Worm (Caenorhabditis elegans) whole organism, L4 larva: Measurements from ENCODE around the gene twk-36.

Experiments
- D1046.2 ChIP-seq: fragments of 200-800 bp; sonication (Bioruptor generic); IDR thresholded peaks from 2 replicates; pipeline ENCODE4 v1.3.6; 2022; ENCODE audit warnings: missing genetic modification characterization, missing compliant biosample characterization
- Y105C5A.15 ChIP-seq: fragments of 200-800 bp; sonication (Bioruptor generic); IDR thresholded peaks from 2 replicates; pipeline ENCODE4 v1.3.6; 2022; ENCODE audit warnings: missing genetic modification characterization, missing compliant biosample characterization
- aha-1 ChIP-seq: fragments of 150-350 bp; peaks from one replicate; lab custom pipeline; 2014; ENCODE audit warnings: missing biosample characterization, missing genetic modification characterization
- ama-1 ChIP-seq: fragments of 150-350 bp; optimal IDR thresholded peaks from 2 replicates; lab custom pipeline; 2014; ENCODE audit warnings: inconsistent platforms, mixed read lengths
- ceh-20 ChIP-seq: fragments of 200-800 bp; sonication (Bioruptor generic); IDR thresholded peaks from 2 replicates; pipeline ENCODE4 v1.3.6; 2022; ENCODE audit warnings: missing genetic modification reagents, missing genetic modification characterization, missing compliant biosample characterization
- ceh-28 ChIP-seq: fragments of 150-350 bp; optimal IDR thresholded peaks from 2 replicates; lab custom pipeline; 2014; ENCODE audit warnings: missing biosample characterization, missing genetic modification reagents, missing genetic modification characterization
- ceh-32 ChIP-seq: sonication (generic microtip); optimal IDR thresholded peaks from 2 replicates; lab custom pipeline; 2016; ENCODE audit warnings: mild to moderate bottlenecking, missing genetic modification characterization, missing compliant biosample characterization; ENCODE audit not compliant: poor library complexity
- ceh-82 ChIP-seq: sonication (generic microtip); optimal IDR thresholded peaks from 2 replicates; lab custom pipeline; 2017; ENCODE audit warnings: missing biosample characterization, missing genetic modification characterization
- ces-1 ChIP-seq: fragments of 150-350 bp; sonication (generic microtip); optimal IDR thresholded peaks from 4 replicates; lab custom pipeline; 2014; ENCODE audit warnings: missing biosample characterization, missing genetic modification reagents, missing genetic modification characterization
- daf-12 ChIP-seq: fragments of 150-350 bp; optimal IDR thresholded peaks from 2 replicates; lab custom pipeline; 2014; ENCODE audit warnings: missing biosample characterization, missing genetic modification reagents, missing genetic modification characterization
- daf-16 ChIP-seq, 3 experiments: sonication (generic microtip); optimal IDR thresholded peaks; 2 replicates each; lab custom pipeline; 2016 to 2017; ENCODE audit warnings: missing genetic modification characterization in 3 of 3, missing genetic modification reagents in 3 of 3, mild to moderate bottlenecking in 2 of 3, missing compliant biosample characterization in 2 of 3, missing biosample characterization in 1 of 3, moderate library complexity in 1 of 3
- daf-19 ChIP-seq: fragments of 200-800 bp; sonication (Bioruptor generic); conservative IDR thresholded peaks from 2 replicates; pipeline ENCODE4 v1.3.6; 2022; ENCODE audit warnings: missing genetic modification characterization, missing compliant biosample characterization
- dmd-8 ChIP-seq: fragments of 200-800 bp; sonication (Bioruptor generic); IDR thresholded peaks from 2 replicates; pipeline ENCODE4 v1.3.6; 2022; ENCODE audit warnings: missing genetic modification characterization, missing compliant biosample characterization
- dve-1 ChIP-seq: sonication (generic microtip); optimal IDR thresholded peaks from 2 replicates; lab custom pipeline; 2017; ENCODE audit warnings: antibody characterized with exemption, mild to moderate bottlenecking, missing genetic modification characterization, missing compliant biosample characterization; ENCODE audit not compliant: insufficient read depth
- egl-27 ChIP-seq: sonication (generic microtip); optimal IDR thresholded peaks from 3 replicates; lab custom pipeline; 2017; ENCODE audit warnings: missing biosample characterization, missing genetic modification reagents, missing genetic modification characterization
- gei-8 ChIP-seq: fragments of 200-800 bp; sonication (Bioruptor generic); optimal IDR thresholded peaks from 2 replicates; lab custom pipeline; 2018; ENCODE audit warnings: mild to moderate bottlenecking, missing genetic modification characterization, missing compliant biosample characterization
- hlh-11 ChIP-seq: fragments of 200-800 bp; sonication (Bioruptor generic); optimal IDR thresholded peaks from 2 replicates; lab custom pipeline; 2018; ENCODE audit warnings: mild to moderate bottlenecking, missing genetic modification characterization, missing compliant biosample characterization
- hmg-1.1 ChIP-seq: fragments of 200-800 bp; sonication (Bioruptor generic); IDR thresholded peaks from 2 replicates; pipeline ENCODE4 v1.3.6; 2022; ENCODE audit warnings: missing genetic modification reagents, missing genetic modification characterization, missing compliant biosample characterization
- lim-7 ChIP-seq: fragments of 200-800 bp; sonication (Bioruptor generic); IDR thresholded peaks from 2 replicates; pipeline ENCODE4 v1.3.6; 2022; ENCODE audit warnings: missing genetic modification characterization, missing compliant biosample characterization
- lin-38 ChIP-seq: fragments of 200-800 bp; sonication (Bioruptor generic); IDR thresholded peaks from 2 replicates; pipeline ENCODE4 v1.3.6; 2022; ENCODE audit warnings: missing genetic modification reagents, missing genetic modification characterization, missing compliant biosample characterization
- lin-39 ChIP-seq: fragments of 150-350 bp; optimal IDR thresholded peaks from 2 replicates; lab custom pipeline; 2014; ENCODE audit warnings: missing biosample characterization, missing genetic modification reagents, missing genetic modification characterization
- lir-3 ChIP-seq: sonication (generic microtip); optimal IDR thresholded peaks from 2 replicates; lab custom pipeline; 2016; ENCODE audit warnings: mild to moderate bottlenecking, missing genetic modification characterization, missing compliant biosample characterization
- nhr-11 ChIP-seq: fragments of 150-350 bp; optimal IDR thresholded peaks from 2 replicates; lab custom pipeline; 2014; ENCODE audit warnings: missing biosample characterization, missing genetic modification characterization
- nhr-28 ChIP-seq: fragments of 150-350 bp; optimal IDR thresholded peaks from 2 replicates; lab custom pipeline; 2014; ENCODE audit warnings: missing biosample characterization, missing genetic modification characterization
- nhr-41 ChIP-seq: fragments of 200-800 bp; sonication (Bioruptor generic); IDR thresholded peaks from 2 replicates; pipeline ENCODE4 v1.3.6; 2022; ENCODE audit warnings: missing genetic modification reagents, missing genetic modification characterization, missing compliant biosample characterization
- nhr-42 ChIP-seq: fragments of 200-800 bp; sonication (Bioruptor generic); IDR thresholded peaks from 2 replicates; pipeline ENCODE4 v1.3.6; 2022; ENCODE audit warnings: missing genetic modification characterization, missing compliant biosample characterization
- pqm-1 ChIP-seq: sonication (generic microtip); optimal IDR thresholded peaks from 2 replicates; lab custom pipeline; 2017; ENCODE audit warnings: missing biosample characterization, missing genetic modification characterization
- rbr-2 ChIP-seq: sonication (generic microtip); optimal IDR thresholded peaks from 2 replicates; lab custom pipeline; 2016; ENCODE audit warnings: missing genotype, missing genetic modification characterization, missing compliant biosample characterization
- saeg-2 ChIP-seq: fragments of 200-800 bp; sonication (Bioruptor generic); IDR thresholded peaks from 2 replicates; pipeline ENCODE4 v1.3.6; 2022; ENCODE audit warnings: missing genetic modification reagents, missing genetic modification characterization, missing compliant biosample characterization
- spr-3 ChIP-seq: fragments of 200-800 bp; sonication (Bioruptor generic); optimal IDR thresholded peaks from 2 replicates; lab custom pipeline; 2018; ENCODE audit warnings: mild to moderate bottlenecking, missing genetic modification characterization, missing compliant biosample characterization
- tag-97 ChIP-seq: fragments of 200-800 bp; sonication (Bioruptor generic); IDR thresholded peaks from 2 replicates; pipeline ENCODE4 v1.3.6; 2022; ENCODE audit warnings: missing genetic modification characterization, missing compliant biosample characterization
- unc-39 ChIP-seq: sonication (generic microtip); optimal IDR thresholded peaks from 2 replicates; lab custom pipeline; 2017; ENCODE audit warnings: missing biosample characterization, missing genetic modification characterization
- unc-62 ChIP-seq, 3 experiments: fragments of 150-350 bp in 1 of 3; sonication (generic microtip); optimal IDR thresholded peaks in 2 of 3; peaks in 1 of 3; 1 replicate in 1 of 3; 2 replicates in 2 of 3; lab custom pipeline; 2014 to 2017; ENCODE audit warnings: missing biosample characterization in 3 of 3, missing genetic modification characterization in 3 of 3, missing genetic modification reagents in 3 of 3, missing genotype in 1 of 3
- zip-2 ChIP-seq: fragments of 150-350 bp; optimal IDR thresholded peaks from 2 replicates; lab custom pipeline; 2014; ENCODE audit warnings: missing biosample characterization, missing genetic modification characterization

twk-36 gene

ce11 chrV:17732516-17732915, 14.3 kb downstream of the twk-36 start, which contains the start of gene twk-42:
twk-42 (minus strand) TSS chrV:17732616.
- TF ChIP-seq ces-1 (GFP tag; lab: Kevin White, UChicago): no peak
- no peak for TF ChIP-seq nhr-42 (GFP tag; lab: Robert Waterston, UW)
- TF ChIP-seq ceh-28 (tag; lab: Kevin White, UChicago): no peak
- TF ChIP-seq hmg-1.1: no peak
- no peak for TF ChIP-seq egl-27
- no peak for TF ChIP-seq ama-1 (lab: Kevin White, UChicago)
- no peak for TF ChIP-seq Y105C5A.15 (GFP tag; lab: Robert Waterston, UW)
- no peak for TF ChIP-seq unc-39
- no peak for TF ChIP-seq pqm-1
- no peak for TF ChIP-seq D1046.2 (GFP tag; lab: Robert Waterston, UW)
- TF ChIP-seq gei-8 (GFP tag; lab: Kevin White, UChicago): no peak
- no peak for TF ChIP-seq rbr-2 (tag; lab: Kevin White, UChicago)
- no peak for TF ChIP-seq lin-39
- no peak for TF ChIP-seq ceh-32
- TF ChIP-seq lim-7 (GFP tag; lab: Robert Waterston, UW): no peak
- TF ChIP-seq nhr-41 (GFP tag; lab: Robert Waterston, UW): no peak

- TF ChIP-seq unc-62 (GFP tag; optimal IDR thresholded peaks at IDR 0.05 in 1 of 2; lab: Kevin White, UChicago) (peak in 1 of 2 experiments; percentile 96), unc-62 (tag; optimal IDR thresholded peaks at IDR 0.05; lab: Kevin White, UChicago) (no peak), daf-16 (GFP tag; optimal IDR thresholded peaks at IDR 0.05; lab: Kevin White, UChicago) (peak in 1 of 2 experiments; percentile 40), daf-16 (tag; optimal IDR thresholded peaks at IDR 0.05; lab: Kevin White, UChicago) (no peak), zip-2 (tag; lab: Kevin White, UChicago) (no peak), nhr-11 (tag; lab: Kevin White, UChicago) (peak; percentile 60), hmg-1.1 (no peak), ceh-20 (GFP tag; lab: Robert Waterston, UW) (0 out of 2 replicates have a peak, but pooled peaks have one; percentile 29), hlh-11 (peak; percentile 38)
Measured at ce11 chrV:17728757-17729156, 18.1 kb downstream of the twk-36 start.

ce11 chrV:17728336-17728735, 18.5 kb downstream of the twk-36 start:
- TF ChIP-seq lim-7 (GFP tag; lab: Robert Waterston, UW) (no peak), dmd-8 (no peak), ceh-82 (no peak)

- TF ChIP-seq lir-3 (tag; lab: Kevin White, UChicago): no peak
- TF ChIP-seq daf-19 (GFP tag; lab: Robert Waterston, UW): no peak
- peak; percentile 41 for TF ChIP-seq aha-1 (tag; lab: Kevin White, UChicago)
- TF ChIP-seq saeg-2 (GFP tag; lab: Robert Waterston, UW): no peak
Measured at ce11 chrV:17724704-17725103, 22.2 kb downstream of the twk-36 start, which contains the start of gene fat-5. fat-5 (plus strand) TSS chrV:17725004.

ce11 chrV:17723142-17723781, 23.6 kb downstream of the twk-36 start:
- TF ChIP-seq nhr-11 (tag; lab: Kevin White, UChicago) (peak; percentile 3), daf-16 (GFP tag; optimal IDR thresholded peaks at IDR 0.05; lab: Kevin White, UChicago) (no peak), daf-16 (tag; optimal IDR thresholded peaks at IDR 0.05; lab: Kevin White, UChicago) (peak; percentile 91), nhr-28 (tag; lab: Kevin White, UChicago) (peak; percentile 36), hlh-11 (peak; percentile 29), tag-97 (GFP tag; lab: Robert Waterston, UW) (no peak)
- TF ChIP-seq, all 104 proteins: peak for 4

- TF ChIP-seq nhr-28 (tag; lab: Kevin White, UChicago) (no peak), spr-3 (GFP tag; lab: Kevin White, UChicago) (no peak), lin-38 (0 out of 2 replicates have a peak, but pooled peaks have one; percentile 22), dve-1 (tag; lab: Kevin White, UChicago) (no peak), D1046.2 (GFP tag; lab: Robert Waterston, UW) (no peak), nhr-11 (tag; lab: Kevin White, UChicago) (no peak), daf-12 (tag; lab: Kevin White, UChicago) (no peak)
Measured at ce11 chrV:17722553-17722952, 24.3 kb downstream of the twk-36 start.
